Worm (Caenorhabditis elegans) whole organism, L1 larva: Measurements from ENCODE around the gene K09C4.2.

ENCODE experiments used
- efl-1 ChIP-seq, 4 experiments: fragments of 150-350 bp; optimal IDR thresholded peaks in 3 of 4; peaks in 1 of 4; 1 replicate in 1 of 4; 2 replicates in 3 of 4; lab custom pipeline; 2014; ENCODE audit warnings: missing biosample characterization in 2 of 4, missing genetic modification characterization in 2 of 4, missing genetic modification reagents in 2 of 4
- egl-27 ChIP-seq, 2 experiments: fragments of 150-350 bp in 1 of 2; sonication (generic microtip); optimal IDR thresholded peaks; 3 replicates each; lab custom pipeline; 2017 to 2018; ENCODE audit warnings: missing biosample characterization in 2 of 2, missing genetic modification characterization in 2 of 2, missing genetic modification reagents in 2 of 2
- fkh-10 ChIP-seq: sonication (generic microtip); optimal IDR thresholded peaks from 2 replicates; lab custom pipeline; 2017; ENCODE audit warnings: missing biosample characterization, missing genetic modification reagents, missing genetic modification characterization
- isw-1 ChIP-seq: fragments of 200-800 bp; sonication (Bioruptor generic); IDR thresholded peaks from 2 replicates; pipeline ENCODE4 v1.3.6; 2022; ENCODE audit warnings: missing genetic modification characterization, missing compliant biosample characterization
- lin-39 ChIP-seq: fragments of 150-350 bp; optimal IDR thresholded peaks from 2 replicates; lab custom pipeline; 2014; ENCODE audit warnings: missing biosample characterization, missing genetic modification reagents, missing genetic modification characterization
- lsy-2 ChIP-seq, 2 experiments: fragments of 150-350 bp; optimal IDR thresholded peaks; 2 replicates each; lab custom pipeline; 2014; ENCODE audit warnings: missing biosample characterization in 2 of 2, missing genetic modification characterization in 2 of 2
- nhr-77 ChIP-seq: fragments of 150-350 bp; optimal IDR thresholded peaks from 2 replicates; lab custom pipeline; 2014; ENCODE audit warnings: missing biosample characterization, missing genetic modification characterization
- snpc-4 ChIP-seq: fragments of 150-350 bp; optimal IDR thresholded peaks from 2 replicates; lab custom pipeline; 2014; ENCODE audit warnings: missing biosample characterization, missing genetic modification characterization
- sptf-1 ChIP-seq: fragments of 150-350 bp; optimal IDR thresholded peaks from 2 replicates; lab custom pipeline; 2014; ENCODE audit warnings: missing biosample characterization, missing genetic modification characterization
- unc-62 ChIP-seq: fragments of 150-350 bp; optimal IDR thresholded peaks from 2 replicates; lab custom pipeline; 2014; ENCODE audit warnings: missing biosample characterization, missing genetic modification reagents, missing genetic modification characterization
- zag-1 ChIP-seq: fragments of 150-350 bp; optimal IDR thresholded peaks from 2 replicates; lab custom pipeline; 2014; ENCODE audit warnings: missing biosample characterization, missing genetic modification characterization
- ztf-11 ChIP-seq, 2 experiments: sonication (generic microtip); optimal IDR thresholded peaks; 2 replicates each; lab custom pipeline; 2016 to 2017; ENCODE audit warnings: missing genetic modification characterization in 2 of 2, missing biosample characterization in 1 of 2, missing compliant biosample characterization in 1 of 2

ce11 chrX:3315014-3315413 is 18.7 kb downstream of the K09C4.2 start, which contains the start of gene ddr-2:
- TF ChIP-seq fkh-10 (GFP tag; lab: Kevin White, UChicago) (no peak), egl-27 (tag; optimal IDR thresholded peaks at IDR 0.05; lab: Kevin White, UChicago) (no peak), isw-1 (no peak), snpc-4 (no peak), ztf-11 (tag; optimal IDR thresholded peaks at IDR 0.05; lab: Kevin White, UChicago) (no peak), nhr-77 (no peak), lsy-2 (tag; optimal IDR thresholded peaks at IDR 0.05; lab: Kevin White, UChicago) (no peak), zag-1 (tag; lab: Kevin White, UChicago) (no peak), unc-62 (GFP tag; lab: Kevin White, UChicago) (no peak), sptf-1 (tag; lab: Kevin White, UChicago) (no peak), efl-1 (optimal IDR thresholded peaks at IDR 0.05; lab: Kevin White, UChicago) (no peak), efl-1 (GFP tag; optimal IDR thresholded peaks at IDR 0.05 in 1 of 2; lab: Kevin White, UChicago) (no peak), lin-39 (tag; lab: Kevin White, UChicago) (no peak)
